Worm (Caenorhabditis elegans): Measurements from ENCODE around the gene hrpa-1.
A peak's percentile ranks its signal among the peaks of the same experiment; 100 is the strongest.

hrpa-1 gene

DNA sequence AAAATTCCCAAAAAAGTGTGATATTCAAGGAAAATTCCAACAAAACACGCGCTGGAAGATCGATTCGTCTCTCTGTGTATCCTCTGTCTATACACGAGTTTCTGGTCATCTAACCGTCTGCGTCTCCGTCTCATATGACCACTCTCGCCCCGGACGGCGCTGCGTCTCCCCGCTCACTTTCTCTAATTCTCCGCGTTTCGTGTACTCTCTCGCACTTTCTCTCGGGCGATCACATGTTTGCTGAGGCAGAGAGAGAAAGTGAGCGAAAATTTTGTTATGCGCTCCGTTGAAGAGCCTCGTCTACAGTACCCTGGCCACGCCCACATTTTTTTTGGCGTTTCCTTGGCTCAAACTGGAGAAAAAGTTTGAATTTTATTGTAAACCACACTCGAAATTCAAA lies 45.9 kb upstream of the hrpa-1 start (continued):
- TF ChIP-seq zag-1 (tag; optimal IDR thresholded peaks at IDR 0.05): no peak
- TF ChIP-seq nhr-19 (GFP tag; conservative IDR thresholded peaks at IDR 0.05): peak; percentile 95
- TF ChIP-seq pax-3 (tag; optimal IDR thresholded peaks at IDR 0.05): peak; percentile 74
- TF ChIP-seq fkh-4 (tag; optimal IDR thresholded peaks at IDR 0.05; ENCODE audit: borderline replicate concordance): peak; percentile 49
- peak; percentile 82 for TF ChIP-seq ztf-4 (tag; optimal IDR thresholded peaks at IDR 0.05)
- TF ChIP-seq sox-4 (tag; optimal IDR thresholded peaks at IDR 0.05): peak; percentile 78
- TF ChIP-seq nhr-28 (tag; optimal IDR thresholded peaks at IDR 0.05): no peak
- TF ChIP-seq irx-1 (tag; optimal IDR thresholded peaks at IDR 0.05): peak; percentile 86
- TF ChIP-seq ces-1 (GFP tag; optimal IDR thresholded peaks at IDR 0.05): no peak
- TF ChIP-seq jun-1 (tag; optimal IDR thresholded peaks at IDR 0.05): peak; percentile 87
- no peak for TF ChIP-seq hlh-17 (GFP tag; optimal IDR thresholded peaks at IDR 0.05; ENCODE audit: borderline replicate concordance)
- TF ChIP-seq dpl-1 (GFP tag; optimal IDR thresholded peaks at IDR 0.05): peak; percentile 81 to 83 (median 82)
- no peak for TF ChIP-seq ets-5 (GFP tag; IDR thresholded peaks at IDR 0.05)
- TF ChIP-seq Y116A8C.19 (tag; optimal IDR thresholded peaks at IDR 0.05; ENCODE audit: borderline replicate concordance): no peak
- peak; percentile 89 for TF ChIP-seq mep-1 (tag; optimal IDR thresholded peaks at IDR 0.05)
- TF ChIP-seq pqm-1 (tag; optimal IDR thresholded peaks at IDR 0.05): no peak
- TF ChIP-seq nhr-85 (tag): peak; percentile 96
- TF ChIP-seq egl-13 (tag; optimal IDR thresholded peaks at IDR 0.05): peak; percentile 86
- peak; percentile 58 to 95 for TF ChIP-seq mdl-1 (tag; optimal IDR thresholded peaks at IDR 0.05)
- TF ChIP-seq hpl-2 (GFP tag; optimal IDR thresholded peaks at IDR 0.05): peak; percentile 65
- TF ChIP-seq elt-2 (tag; optimal IDR thresholded peaks at IDR 0.05): peak; percentile 86
- no peak for TF ChIP-seq aly-2 (tag; optimal IDR thresholded peaks at IDR 0.05)
- no peak for TF ChIP-seq pag-3 (tag; optimal IDR thresholded peaks at IDR 0.05; ENCODE audit: borderline replicate concordance, insufficient read depth)
- peak; percentile 83 for TF ChIP-seq skn-1 (tag; optimal IDR thresholded peaks at IDR 0.05)
- no peak for TF ChIP-seq unc-62 (GFP tag; optimal IDR thresholded peaks at IDR 0.05)
- no peak for TF ChIP-seq unc-30 (tag; optimal IDR thresholded peaks at IDR 0.05)
- TF ChIP-seq fkh-8 (tag; optimal IDR thresholded peaks at IDR 0.05): peak; percentile 94
- peak; percentile 98 for TF ChIP-seq nhr-71 (tag; optimal IDR thresholded peaks at IDR 0.05)
- peak in 1 of 2 experiments; percentile 55 for TF ChIP-seq egl-27 (tag; optimal IDR thresholded peaks at IDR 0.05)
- TF ChIP-seq unc-98 (GFP tag; IDR thresholded peaks at IDR 0.05): 0 out of 2 replicates have a peak, but pooled peaks have one; percentile 36
- peak; percentile 90 for TF ChIP-seq dsc-1 (tag; optimal IDR thresholded peaks at IDR 0.05)

DNA sequence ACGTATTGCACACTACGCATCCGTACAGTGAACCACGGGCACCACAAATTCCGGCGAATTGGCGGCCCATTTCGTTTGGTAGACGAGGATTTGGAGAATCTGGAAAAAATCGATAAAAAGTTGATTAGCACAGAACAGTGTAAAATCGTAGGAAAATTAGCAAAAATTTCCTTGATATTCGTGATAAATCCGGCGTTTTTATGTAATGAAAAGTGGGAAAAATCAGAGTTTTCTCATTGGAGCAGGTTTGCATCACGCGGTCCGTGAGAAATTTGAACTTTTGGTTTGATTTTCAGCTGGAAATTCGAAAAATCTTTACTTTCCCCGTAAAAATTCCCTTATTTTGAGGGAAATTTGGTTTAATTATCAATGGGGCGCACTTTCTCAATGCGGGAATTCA lies 45.4 kb upstream of the hrpa-1 start, which contains the start of gene B0546.4:
TSS of gene B0546.4 (minus strand) at position 101 of the 400 bp plus-strand sequence.
- TF ChIP-seq pqm-1 (tag; optimal IDR thresholded peaks at IDR 0.05) (no peak), nhr-12 (tag; optimal IDR thresholded peaks at IDR 0.05) (no peak), dsc-1 (tag; optimal IDR thresholded peaks at IDR 0.05) (no peak), lin-39 (tag; optimal IDR thresholded peaks at IDR 0.05) (no peak), ceh-8 (GFP tag; optimal IDR thresholded peaks at IDR 0.05) (no peak), irx-1 (tag; optimal IDR thresholded peaks at IDR 0.05) (no peak), nhr-76 (tag; optimal IDR thresholded peaks at IDR 0.05) (no peak), alr-1 (tag; optimal IDR thresholded peaks at IDR 0.05; ENCODE audit: borderline replicate concordance) (no peak), unc-30 (tag; optimal IDR thresholded peaks at IDR 0.05) (no peak), C16A3.4 (tag; optimal IDR thresholded peaks at IDR 0.05) (no peak), skn-1 (tag; optimal IDR thresholded peaks at IDR 0.05) (no peak), nhr-11 (tag; optimal IDR thresholded peaks at IDR 0.05) (no peak), mef-2 (tag; optimal IDR thresholded peaks at IDR 0.05) (no peak), vab-15 (tag; optimal IDR thresholded peaks at IDR 0.05) (no peak), unc-62 (GFP tag; optimal IDR thresholded peaks at IDR 0.05) (no peak)

DNA sequence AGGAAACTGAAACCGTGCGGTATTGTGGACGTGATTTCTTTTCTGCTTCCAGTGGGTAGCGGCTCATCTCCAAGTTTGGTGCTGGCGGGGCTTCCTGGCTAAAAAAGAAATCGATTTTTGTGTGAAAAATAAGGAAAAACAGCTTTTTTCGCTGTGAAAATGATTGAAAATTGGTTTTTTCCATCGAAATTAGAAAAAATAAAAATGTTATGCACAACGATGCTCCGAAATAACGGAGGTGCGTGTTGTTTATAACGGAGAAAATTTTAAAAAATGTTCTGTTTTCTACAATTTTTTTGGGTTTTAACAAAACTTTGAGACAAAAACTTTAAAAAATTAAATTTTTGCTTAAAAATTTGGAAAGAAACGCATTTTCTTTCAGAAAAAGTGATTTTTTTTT lies 44.5 kb upstream of the hrpa-1 start:
- no peak for TF ChIP-seq fkh-10 (GFP tag; optimal IDR thresholded peaks at IDR 0.05)
- TF ChIP-seq nhr-12 (tag; optimal IDR thresholded peaks at IDR 0.05): no peak
- TF ChIP-seq nhr-85 (tag): no peak
- TF ChIP-seq lsy-2 (tag; optimal IDR thresholded peaks at IDR 0.05): peak; percentile 20 to 21
- no peak for TF ChIP-seq sptf-1 (tag; optimal IDR thresholded peaks at IDR 0.05)
